Worm (Caenorhabditis elegans) whole organism, L3 larva: ENCODE measurements around the gene K04C2.2.

Source experiments
- R02D3.7 ChIP-seq: fragments of 150-350 bp; optimal IDR thresholded peaks from 2 replicates; lab custom pipeline; 2014; ENCODE audit warnings: missing biosample characterization, missing genetic modification characterization
- ZK546.5 ChIP-seq: sonication (generic microtip); optimal IDR thresholded peaks from 2 replicates; lab custom pipeline; 2017; ENCODE audit warnings: missing biosample characterization, missing genetic modification characterization
- aly-2 ChIP-seq: fragments of 150-350 bp; optimal IDR thresholded peaks from 2 replicates; lab custom pipeline; 2014; ENCODE audit warnings: missing biosample characterization, missing genetic modification characterization
- ama-1 ChIP-seq: fragments of 150-350 bp; optimal IDR thresholded peaks from 2 replicates; lab custom pipeline; 2018
- ceh-16 ChIP-seq: sonication (generic microtip); optimal IDR thresholded peaks from 2 replicates; lab custom pipeline; 2017; ENCODE audit warnings: missing biosample characterization, missing genetic modification characterization
- ceh-28 ChIP-seq: fragments of 150-350 bp; optimal IDR thresholded peaks from 2 replicates; lab custom pipeline; 2014; ENCODE audit warnings: missing biosample characterization, missing genetic modification reagents, missing genetic modification characterization
- ceh-82 ChIP-seq: fragments of 150-350 bp; optimal IDR thresholded peaks from 2 replicates; lab custom pipeline; 2014; ENCODE audit warnings: missing biosample characterization, missing genetic modification characterization
- ceh-9 ChIP-seq: sonication (generic microtip); optimal IDR thresholded peaks from 2 replicates; lab custom pipeline; 2018; ENCODE audit warnings: missing biosample characterization, missing genetic modification characterization
- daf-12 ChIP-seq: fragments of 150-350 bp; optimal IDR thresholded peaks from 2 replicates; lab custom pipeline; 2014; ENCODE audit warnings: missing biosample characterization, missing genetic modification reagents, missing genetic modification characterization
- egl-27 ChIP-seq: sonication (generic microtip); optimal IDR thresholded peaks from 4 replicates; lab custom pipeline; 2017; ENCODE audit warnings: missing biosample characterization, missing genetic modification reagents, missing genetic modification characterization
- egl-5 ChIP-seq: fragments of 150-350 bp; optimal IDR thresholded peaks from 2 replicates; lab custom pipeline; 2017; ENCODE audit warnings: missing biosample characterization, missing genetic modification reagents, missing genetic modification characterization, inconsistent platforms
- elt-1 ChIP-seq: fragments of 150-350 bp; optimal IDR thresholded peaks from 2 replicates; lab custom pipeline; 2014; ENCODE audit warnings: missing biosample characterization, missing genetic modification characterization
- elt-2 ChIP-seq: sonication (generic microtip); optimal IDR thresholded peaks from 2 replicates; lab custom pipeline; 2016; ENCODE audit warnings: missing genetic modification reagents, mild to moderate bottlenecking, missing genetic modification characterization, missing compliant biosample characterization
- elt-3 ChIP-seq, 3 experiments: fragments of 150-350 bp in 1 of 3; sonication (generic microtip) in 2 of 3; optimal IDR thresholded peaks; 2 replicates in 2 of 3; 4 replicates in 1 of 3; lab custom pipeline; 2014 to 2017; ENCODE audit warnings: missing biosample characterization in 3 of 3, missing genetic modification characterization in 3 of 3
- eor-1 ChIP-seq, 2 experiments: fragments of 150-350 bp; optimal IDR thresholded peaks; 2 replicates each; lab custom pipeline; 2014 to 2018; ENCODE audit warnings: missing biosample characterization in 2 of 2, missing genetic modification characterization in 2 of 2
- fkh-10 ChIP-seq: sonication (generic microtip); optimal IDR thresholded peaks from 2 replicates; lab custom pipeline; 2017; ENCODE audit warnings: missing biosample characterization, missing genetic modification reagents, missing genetic modification characterization
- fkh-2 ChIP-seq: fragments of 150-350 bp; optimal IDR thresholded peaks from 2 replicates; lab custom pipeline; 2014; ENCODE audit warnings: missing biosample characterization, missing genetic modification reagents, missing genetic modification characterization
- fos-1 ChIP-seq: fragments of 150-350 bp; optimal IDR thresholded peaks from 2 replicates; lab custom pipeline; 2014; ENCODE audit warnings: missing biosample characterization, missing genetic modification characterization
- hmg-11 ChIP-seq: sonication (generic microtip); optimal IDR thresholded peaks from 2 replicates; lab custom pipeline; 2016; ENCODE audit warnings: missing genetic modification characterization, missing compliant biosample characterization
- jun-1 ChIP-seq: fragments of 150-350 bp; optimal IDR thresholded peaks from 2 replicates; lab custom pipeline; 2014; ENCODE audit warnings: missing biosample characterization, missing genetic modification reagents, missing genetic modification characterization
- lin-15B ChIP-seq: fragments of 150-350 bp; optimal IDR thresholded peaks from 2 replicates; lab custom pipeline; 2014; ENCODE audit warnings: missing biosample characterization, missing genetic modification characterization
- lin-39 ChIP-seq: fragments of 150-350 bp; optimal IDR thresholded peaks from 2 replicates; lab custom pipeline; 2018; ENCODE audit warnings: missing biosample characterization, missing genetic modification reagents, missing genetic modification characterization
- lsy-12 ChIP-seq: sonication (generic microtip); optimal IDR thresholded peaks from 2 replicates; lab custom pipeline; 2016; ENCODE audit warnings: mild to moderate bottlenecking, missing genetic modification characterization, missing compliant biosample characterization
- mdl-1 ChIP-seq: fragments of 150-350 bp; optimal IDR thresholded peaks from 2 replicates; lab custom pipeline; 2014; ENCODE audit warnings: missing biosample characterization, missing genetic modification characterization
- mml-1 ChIP-seq: fragments of 150-350 bp; sonication (generic microtip); optimal IDR thresholded peaks from 3 replicates; lab custom pipeline; 2014; ENCODE audit warnings: missing biosample characterization, missing genetic modification characterization
- nfya-1 ChIP-seq: sonication (generic microtip); optimal IDR thresholded peaks from 2 replicates; lab custom pipeline; 2017; ENCODE audit warnings: missing genetic modification characterization, mild to moderate bottlenecking, missing compliant biosample characterization, antibody characterized with exemption, moderate library complexity; ENCODE audit not compliant: insufficient read depth
- nhr-11 ChIP-seq: fragments of 150-350 bp; optimal IDR thresholded peaks from 2 replicates; lab custom pipeline; 2014; ENCODE audit warnings: missing biosample characterization, missing genetic modification characterization
- nhr-12 ChIP-seq: fragments of 150-350 bp; optimal IDR thresholded peaks from 2 replicates; lab custom pipeline; 2014; ENCODE audit warnings: missing biosample characterization, missing genetic modification characterization
- nhr-23 ChIP-seq: fragments of 150-350 bp; optimal IDR thresholded peaks from 2 replicates; lab custom pipeline; 2014; ENCODE audit warnings: missing biosample characterization, missing genetic modification reagents, missing genetic modification characterization
- nhr-237 ChIP-seq: fragments of 150-350 bp; optimal IDR thresholded peaks from 2 replicates; lab custom pipeline; 2014; ENCODE audit warnings: missing biosample characterization, missing genetic modification characterization
- nhr-25 ChIP-seq: sonication (generic microtip); optimal IDR thresholded peaks from 2 replicates; lab custom pipeline; 2017; ENCODE audit warnings: missing biosample characterization, missing genetic modification characterization
- nhr-28 ChIP-seq: fragments of 150-350 bp; optimal IDR thresholded peaks from 2 replicates; lab custom pipeline; 2014; ENCODE audit warnings: missing biosample characterization, missing genetic modification characterization
- nhr-43 ChIP-seq: sonication (generic microtip); optimal IDR thresholded peaks from 2 replicates; lab custom pipeline; 2016; ENCODE audit warnings: mild to moderate bottlenecking, missing genetic modification characterization, missing compliant biosample characterization; ENCODE audit not compliant: poor library complexity, severe bottlenecking
- nhr-67 ChIP-seq: fragments of 150-350 bp; optimal IDR thresholded peaks from 2 replicates; lab custom pipeline; 2014; ENCODE audit warnings: missing biosample characterization, missing genetic modification characterization
- nhr-76 ChIP-seq: fragments of 150-350 bp; sonication (generic microtip); optimal IDR thresholded peaks from 5 replicates; lab custom pipeline; 2014; ENCODE audit warnings: missing biosample characterization, missing genetic modification characterization
- nhr-77 ChIP-seq: fragments of 150-350 bp; optimal IDR thresholded peaks from 2 replicates; lab custom pipeline; 2014; ENCODE audit warnings: missing biosample characterization, missing genetic modification characterization
- pha-4 ChIP-seq: fragments of 150-350 bp; optimal IDR thresholded peaks from 2 replicates; lab custom pipeline; 2014; ENCODE audit warnings: missing biosample characterization, missing genetic modification reagents, missing genetic modification characterization
- pqm-1 ChIP-seq: fragments of 150-350 bp; optimal IDR thresholded peaks from 2 replicates; lab custom pipeline; 2017; ENCODE audit warnings: missing biosample characterization, missing genetic modification characterization, inconsistent platforms
- sea-2 ChIP-seq: fragments of 150-350 bp; sonication (generic microtip); optimal IDR thresholded peaks from 4 replicates; lab custom pipeline; 2014; ENCODE audit warnings: missing biosample characterization, missing genetic modification reagents, missing genetic modification characterization
- skn-1 ChIP-seq: fragments of 150-350 bp; optimal IDR thresholded peaks from 2 replicates; lab custom pipeline; 2014; ENCODE audit warnings: missing biosample characterization, missing genetic modification characterization
- snpc-4 ChIP-seq: fragments of 150-350 bp; optimal IDR thresholded peaks from 2 replicates; lab custom pipeline; 2014; ENCODE audit warnings: missing biosample characterization, missing genetic modification characterization
- tbx-2 ChIP-seq: sonication (generic microtip); optimal IDR thresholded peaks from 2 replicates; lab custom pipeline; 2016; ENCODE audit warnings: mild to moderate bottlenecking, missing genetic modification characterization, missing compliant biosample characterization
- unc-39 ChIP-seq: sonication (generic microtip); optimal IDR thresholded peaks from 4 replicates; lab custom pipeline; 2017; ENCODE audit warnings: missing biosample characterization, missing genetic modification characterization
- unc-62 ChIP-seq: fragments of 150-350 bp; sonication (generic microtip); optimal IDR thresholded peaks from 4 replicates; lab custom pipeline; 2014; ENCODE audit warnings: missing biosample characterization, missing genetic modification reagents, missing genetic modification characterization
- zag-1 ChIP-seq: fragments of 150-350 bp; optimal IDR thresholded peaks from 2 replicates; lab custom pipeline; 2014; ENCODE audit warnings: missing biosample characterization, missing genetic modification characterization
- ztf-11 ChIP-seq: fragments of 150-350 bp; optimal IDR thresholded peaks from 2 replicates; lab custom pipeline; 2014; ENCODE audit warnings: missing biosample characterization, missing genetic modification characterization
- ztf-4 ChIP-seq: fragments of 150-350 bp; optimal IDR thresholded peaks from 2 replicates; lab custom pipeline; 2014; ENCODE audit warnings: missing biosample characterization, missing genetic modification characterization

K04C2.2 gene

DNA sequence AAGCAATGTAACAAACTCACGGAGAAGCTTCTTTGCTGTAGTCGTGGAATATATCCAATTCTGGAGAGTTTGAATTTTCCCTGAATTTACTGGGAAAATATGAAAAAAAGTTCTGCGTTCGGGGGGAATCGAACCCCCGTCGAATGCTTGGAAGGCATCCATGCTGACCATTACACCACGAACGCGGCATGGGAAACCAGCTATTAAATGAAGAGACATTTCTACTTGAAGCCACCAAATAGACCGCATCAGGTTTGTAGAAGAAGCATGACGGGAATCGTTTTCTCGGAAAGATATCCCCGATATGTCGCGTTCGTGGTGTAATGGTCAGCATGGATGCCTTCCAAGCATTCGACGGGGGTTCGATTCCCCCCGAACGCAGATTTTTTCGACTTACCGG, 1.1 kb upstream of the K04C2.2 start:
- TF ChIP-seq lin-39 (tag; lab: Kevin White, UChicago) (no peak), nhr-23 (tag; lab: Kevin White, UChicago) (peak; percentile 29), zag-1 (tag; lab: Kevin White, UChicago) (no peak), ceh-9 (tag; lab: Kevin White, UChicago) (no peak), eor-1 (tag; optimal IDR thresholded peaks at IDR 0.05; lab: Kevin White, UChicago) (no peak), mml-1 (tag; lab: Kevin White, UChicago) (no peak), hmg-11 (tag; lab: Kevin White, UChicago) (peak; percentile 37), nfya-1 (tag; lab: Kevin White, UChicago) (peak; percentile 39), tbx-2 (tag; lab: Kevin White, UChicago) (peak; percentile 28), pha-4 (tag; lab: Kevin White, UChicago) (peak; percentile 46), mdl-1 (tag; lab: Kevin White, UChicago) (no peak), lsy-12 (peak; percentile 66), nhr-43 (tag; lab: Kevin White, UChicago) (peak; percentile 75), nhr-11 (tag; lab: Kevin White, UChicago) (no peak), fkh-2 (tag; lab: Kevin White, UChicago) (no peak), fos-1 (tag; lab: Kevin White, UChicago) (no peak), nhr-25 (tag; lab: Kevin White, UChicago) (peak; percentile 69), elt-3 (tag; optimal IDR thresholded peaks at IDR 0.05; lab: Kevin White, UChicago) (no peak), nhr-77 (tag; lab: Kevin White, UChicago) (no peak), lin-15B (tag; lab: Kevin White, UChicago) (no peak), pqm-1 (peak; percentile 4), nhr-28 (no peak), ztf-4 (tag; lab: Kevin White, UChicago) (no peak), ceh-16 (tag; lab: Kevin White, UChicago) (no peak), ZK546.5 (tag; lab: Kevin White, UChicago) (no peak), nhr-12 (tag; lab: Kevin White, UChicago) (no peak), jun-1 (no peak), snpc-4 (tag; lab: Kevin White, UChicago) (no peak), R02D3.7 (tag; lab: Kevin White, UChicago) (no peak), unc-39 (tag; lab: Kevin White, UChicago) (no peak), skn-1 (tag; lab: Kevin White, UChicago) (no peak), nhr-237 (no peak), unc-62 (no peak), sea-2 (GFP tag; lab: Kevin White, UChicago) (no peak), elt-1 (tag; lab: Kevin White, UChicago) (no peak), nhr-67 (tag; lab: Kevin White, UChicago) (no peak), fkh-10 (GFP tag; lab: Kevin White, UChicago) (no peak), egl-5 (no peak), ceh-28 (tag; lab: Kevin White, UChicago) (no peak), daf-12 (tag; lab: Kevin White, UChicago) (no peak), ama-1 (lab: Kevin White, UChicago) (no peak), ceh-82 (no peak), egl-27 (tag; lab: Kevin White, UChicago) (no peak), nhr-76 (tag; lab: Kevin White, UChicago) (no peak), aly-2 (no peak), ztf-11 (no peak), elt-2 (tag; lab: Kevin White, UChicago) (peak; percentile 4)
